Fruit fly (Drosophila melanogaster) whole organism, embryonic: ENCODE results near the gene Moe.

ENCODE experiments used
- Adf1 ChIP-seq: fragments of 200-800 bp; sonication (Bioruptor generic); IDR thresholded peaks from 2 replicates; pipeline ENCODE4 v1.3.6; 2022; ENCODE audit warnings: missing biosample characterization, missing genetic modification characterization
- Aef1 ChIP-seq: fragments of 200-800 bp; sonication (Bioruptor generic); IDR thresholded peaks from 3 replicates; pipeline ENCODE4 v1.3.6; 2022; ENCODE audit warnings: missing biosample characterization, missing genetic modification characterization
- Bgb ChIP-seq: fragments of 200-800 bp; sonication (Bioruptor generic); IDR thresholded peaks from 2 replicates; pipeline ENCODE4 v1.3.6; 2022; ENCODE audit warnings: missing biosample characterization, missing genetic modification characterization; ENCODE audit not compliant: partially characterized antibody
- Bteb2 ChIP-seq: fragments of 200-800 bp; sonication (Bioruptor generic); optimal IDR thresholded peaks from 2 replicates; lab custom pipeline; 2016; ENCODE audit warnings: missing biosample characterization, missing genetic modification characterization
- CG10654 ChIP-seq: fragments of 200-800 bp; sonication (Bioruptor generic); optimal IDR thresholded peaks from 2 replicates; lab custom pipeline; 2016; ENCODE audit warnings: missing biosample characterization, missing genetic modification characterization
- CG10959 ChIP-seq: fragments of 200-800 bp; sonication (Bioruptor generic); IDR thresholded peaks from 2 replicates; pipeline ENCODE4 v1.3.6; 2022; ENCODE audit warnings: missing biosample characterization, missing genetic modification characterization
- CG10979 ChIP-seq: fragments of 200-800 bp; sonication (Bioruptor generic); optimal IDR thresholded peaks from 2 replicates; lab custom pipeline; 2018; ENCODE audit warnings: missing biosample characterization, mild to moderate bottlenecking, missing genetic modification characterization, moderate library complexity
- CG12104 ChIP-seq: fragments of 200-800 bp; sonication (Bioruptor generic); optimal IDR thresholded peaks from 3 replicates; lab custom pipeline; 2016; ENCODE audit warnings: missing biosample characterization, missing genetic modification characterization
- CG12942 ChIP-seq: fragments of 200-800 bp; sonication (Bioruptor generic); optimal IDR thresholded peaks from 3 replicates; lab custom pipeline; 2016; ENCODE audit warnings: missing biosample characterization, missing genetic modification characterization
- CG17829 ChIP-seq: fragments of 200-800 bp; optimal IDR thresholded peaks from 2 replicates; lab custom pipeline; 2019; ENCODE audit warnings: missing biosample characterization, mild to moderate bottlenecking, missing genetic modification characterization, moderate library complexity
- CG18011 ChIP-seq: fragments of 200-800 bp; sonication (Bioruptor generic); optimal IDR thresholded peaks from 2 replicates; lab custom pipeline; 2017; ENCODE audit warnings: missing biosample characterization, missing genetic modification characterization, mild to moderate bottlenecking, moderate library complexity, missing genotype
- CG2202 ChIP-seq: fragments of 200-800 bp; sonication (Bioruptor generic); optimal IDR thresholded peaks from 2 replicates; lab custom pipeline; 2018; ENCODE audit warnings: missing biosample characterization, mild to moderate bottlenecking, missing genetic modification characterization
- CG4617 ChIP-seq: fragments of 200-800 bp; sonication (Bioruptor generic); optimal IDR thresholded peaks from 3 replicates; lab custom pipeline; 2016; ENCODE audit warnings: missing biosample characterization, missing genetic modification characterization, borderline replicate concordance
- CG6813 ChIP-seq: fragments of 200-800 bp; sonication (Bioruptor generic); optimal IDR thresholded peaks from 2 replicates; lab custom pipeline; 2017; ENCODE audit warnings: missing biosample characterization, missing genetic modification characterization, mild to moderate bottlenecking, moderate library complexity, missing genetic modification reagents
- CG7556 ChIP-seq: fragments of 200-800 bp; sonication (Bioruptor generic); optimal IDR thresholded peaks from 2 replicates; lab custom pipeline; 2017; ENCODE audit warnings: missing biosample characterization, mild to moderate bottlenecking, missing genetic modification characterization
- CG8089 ChIP-seq: fragments of 200-800 bp; sonication (Bioruptor generic); optimal IDR thresholded peaks from 3 replicates; lab custom pipeline; 2016; ENCODE audit warnings: missing biosample characterization, missing genetic modification characterization
- D19B ChIP-seq: fragments of 200-800 bp; sonication (Bioruptor generic); optimal IDR thresholded peaks from 2 replicates; lab custom pipeline; 2017; ENCODE audit warnings: missing biosample characterization, mild to moderate bottlenecking, missing genetic modification characterization
- Dbx ChIP-seq: fragments of 200-800 bp; sonication (Bioruptor generic); IDR thresholded peaks from 3 replicates; pipeline ENCODE4 v1.3.6; 2022; ENCODE audit warnings: missing biosample characterization, missing genetic modification characterization
- Dfd ChIP-seq, 2 experiments: fragments of >200 bp; optimal IDR thresholded peaks; 2 replicates each; lab custom pipeline; 2017; ENCODE audit warnings: missing biosample characterization in 2 of 2, missing genetic modification characterization in 2 of 2
- Dp ChIP-seq: fragments of 200-800 bp; sonication (Bioruptor generic); optimal IDR thresholded peaks from 2 replicates; lab custom pipeline; 2018; ENCODE audit warnings: missing biosample characterization, mild to moderate bottlenecking, missing genetic modification characterization, moderate library complexity
- Fer3 ChIP-seq: fragments of 200-800 bp; sonication (Bioruptor generic); optimal IDR thresholded peaks from 2 replicates; lab custom pipeline; 2018; ENCODE audit warnings: missing biosample characterization, mild to moderate bottlenecking, missing genetic modification characterization, moderate library complexity
- HmgD ChIP-seq: fragments of 200-800 bp; sonication (Bioruptor generic); optimal IDR thresholded peaks from 3 replicates; lab custom pipeline; 2016; ENCODE audit warnings: missing biosample characterization, missing genetic modification characterization
- Lhr ChIP-seq: fragments of 200-800 bp; sonication (Bioruptor generic); optimal IDR thresholded peaks from 3 replicates; lab custom pipeline; 2017; ENCODE audit warnings: mild to moderate bottlenecking, missing biosample characterization, missing genetic modification reagents, missing genetic modification characterization
- Nf-YC ChIP-seq: fragments of 200-800 bp; optimal IDR thresholded peaks from 3 replicates; lab custom pipeline; 2019; ENCODE audit warnings: missing biosample characterization, mild to moderate bottlenecking, missing genetic modification characterization, moderate library complexity
- Opbp ChIP-seq: fragments of 200-800 bp; sonication (Bioruptor generic); IDR thresholded peaks from 3 replicates; pipeline ENCODE4 v1.3.6; 2022; ENCODE audit warnings: missing biosample characterization, missing genetic modification characterization; ENCODE audit not compliant: partially characterized antibody
- Ptx1 ChIP-seq: fragments of 200-800 bp; sonication (Bioruptor generic); IDR thresholded peaks from 2 replicates; pipeline ENCODE4 v1.3.6; 2022; ENCODE audit warnings: missing biosample characterization, missing genetic modification characterization
- Side ChIP-seq: fragments of 200-800 bp; sonication (Bioruptor generic); optimal IDR thresholded peaks from 2 replicates; lab custom pipeline; 2016; ENCODE audit warnings: missing biosample characterization, missing genetic modification characterization
- Sry-δ ChIP-seq: fragments of 200-800 bp; sonication (Bioruptor generic); optimal IDR thresholded peaks from 2 replicates; lab custom pipeline; 2016; ENCODE audit warnings: missing biosample characterization, missing genetic modification characterization
- TFAM ChIP-seq: fragments of 200-800 bp; sonication (Bioruptor generic); optimal IDR thresholded peaks from 2 replicates; lab custom pipeline; 2017; ENCODE audit warnings: missing biosample characterization, missing genetic modification characterization, inconsistent platforms
- ab ChIP-seq: fragments of 200-800 bp; sonication (Bioruptor generic); optimal IDR thresholded peaks from 2 replicates; lab custom pipeline; 2016; ENCODE audit warnings: missing biosample characterization, missing genetic modification characterization
- az2 ChIP-seq: fragments of 200-800 bp; sonication (Bioruptor generic); optimal IDR thresholded peaks from 3 replicates; lab custom pipeline; 2016; ENCODE audit warnings: missing biosample characterization, missing genetic modification characterization
- bsh ChIP-seq, 2 experiments: fragments of 200-800 bp; sonication (Bioruptor generic); optimal IDR thresholded peaks; 2 replicates each; lab custom pipeline; 2017 to 2018; ENCODE audit warnings: mild to moderate bottlenecking in 2 of 2, missing biosample characterization in 2 of 2, missing genetic modification characterization in 2 of 2, moderate library complexity in 1 of 2
- cas ChIP-seq: fragments of 200-800 bp; sonication (Bioruptor generic); IDR thresholded peaks from 2 replicates; pipeline ENCODE4 v1.3.6; 2022; ENCODE audit warnings: missing biosample characterization, missing genetic modification characterization
- eve ChIP-seq, 2 experiments: fragments of >200 bp; optimal IDR thresholded peaks; 2 replicates each; lab custom pipeline; 2017; ENCODE audit warnings: missing biosample characterization in 2 of 2, missing genetic modification characterization in 2 of 2
- eyg ChIP-seq: fragments of 200-800 bp; sonication (Bioruptor generic); optimal IDR thresholded peaks from 3 replicates; lab custom pipeline; 2016; ENCODE audit warnings: missing biosample characterization, missing genetic modification characterization
- fd3F ChIP-seq: fragments of 200-800 bp; sonication (Bioruptor generic); optimal IDR thresholded peaks from 2 replicates; lab custom pipeline; 2018; ENCODE audit warnings: missing biosample characterization, mild to moderate bottlenecking, missing genetic modification characterization, moderate library complexity
- fd96Cb ChIP-seq: fragments of 200-800 bp; sonication (Bioruptor generic); optimal IDR thresholded peaks from 2 replicates; lab custom pipeline; 2018; ENCODE audit warnings: missing biosample characterization, mild to moderate bottlenecking, missing genetic modification characterization, moderate library complexity
- hbn ChIP-seq: fragments of 200-800 bp; sonication (Bioruptor generic); IDR thresholded peaks from 2 replicates; pipeline ENCODE4 v1.3.6; 2022; ENCODE audit warnings: missing biosample characterization, missing genetic modification characterization; ENCODE audit not compliant: partially characterized antibody
- her ChIP-seq: fragments of 200-800 bp; sonication (Bioruptor generic); optimal IDR thresholded peaks from 2 replicates; lab custom pipeline; 2016; ENCODE audit warnings: missing biosample characterization, missing genetic modification characterization
- hth ChIP-seq: fragments of >200 bp; optimal IDR thresholded peaks from 2 replicates; lab custom pipeline; 2017; ENCODE audit warnings: inconsistent platforms
- insv ChIP-seq, 2 experiments: fragments of 200-800 bp; sonication (Bioruptor generic); optimal IDR thresholded peaks; 3 replicates each; lab custom pipeline; 2016 to 2018; ENCODE audit warnings: missing biosample characterization in 2 of 2, missing genetic modification characterization in 2 of 2
- ken ChIP-seq: fragments of 200-800 bp; sonication (Bioruptor generic); IDR thresholded peaks from 3 replicates; pipeline ENCODE4 v1.3.6; 2022; ENCODE audit warnings: missing biosample characterization, missing genetic modification characterization
- mirr ChIP-seq: fragments of 200-800 bp; sonication (Bioruptor generic); optimal IDR thresholded peaks from 3 replicates; lab custom pipeline; 2018; ENCODE audit warnings: missing biosample characterization, mild to moderate bottlenecking, missing genetic modification characterization
- onecut ChIP-seq: fragments of 200-800 bp; sonication (Bioruptor generic); IDR thresholded peaks from 2 replicates; pipeline ENCODE4 v1.3.6; 2022; ENCODE audit warnings: missing biosample characterization, missing genetic modification characterization
- pb ChIP-seq: fragments of 200-800 bp; sonication (Bioruptor generic); optimal IDR thresholded peaks from 3 replicates; lab custom pipeline; 2016; ENCODE audit warnings: missing biosample characterization, missing genetic modification characterization
- salm ChIP-seq: fragments of 200-800 bp; sonication (Bioruptor generic); optimal IDR thresholded peaks from 2 replicates; lab custom pipeline; 2018; ENCODE audit warnings: missing biosample characterization, mild to moderate bottlenecking, missing genetic modification characterization
- sob ChIP-seq: fragments of 200-800 bp; sonication (Bioruptor generic); IDR thresholded peaks from 2 replicates; pipeline ENCODE4 v1.3.6; 2022; ENCODE audit warnings: missing biosample characterization, missing genetic modification characterization
- stwl ChIP-seq: fragments of 200-800 bp; sonication (Bioruptor generic); optimal IDR thresholded peaks from 3 replicates; lab custom pipeline; 2018; ENCODE audit warnings: missing biosample characterization, mild to moderate bottlenecking, missing genetic modification characterization, moderate library complexity
- twi ChIP-seq: fragments of 200-800 bp; optimal IDR thresholded peaks from 2 replicates; lab custom pipeline; 2019; ENCODE audit warnings: missing biosample characterization, mild to moderate bottlenecking, missing genetic modification characterization, moderate library complexity
- zen ChIP-seq: fragments of 200-800 bp; sonication (Bioruptor generic); optimal IDR thresholded peaks from 3 replicates; lab custom pipeline; 2018; ENCODE audit warnings: missing biosample characterization, mild to moderate bottlenecking, missing genetic modification characterization, moderate library complexity
- zfh1 ChIP-seq: fragments of 200-800 bp; sonication (Bioruptor generic); IDR thresholded peaks from 3 replicates; pipeline ENCODE4 v1.3.6; 2022; ENCODE audit warnings: missing biosample characterization, missing genetic modification characterization

Gene Moe

dm6 chrX:8878967-8879554, 19.1 kb downstream of the Moe start (continued):
- TF ChIP-seq CG6813 (GFP tag; lab: Kevin White, UChicago) (peak; percentile 77), Dbx (peak; percentile 86), Nf-YC (tag; lab: Kevin White, UChicago) (peak; percentile 50), Opbp (GFP tag; lab: Robert Waterston, UW) (no peak), fd96Cb (tag; lab: Kevin White, UChicago) (peak; percentile 83), Adf1 (peak; percentile 56), CG2202 (tag; lab: Kevin White, UChicago) (peak; percentile 72), CG10979 (peak; percentile 87), Side (no peak), sob (GFP tag; lab: Robert Waterston, UW) (peak; percentile 91), CG10959 (GFP tag; lab: Robert Waterston, UW) (peak; percentile 84), CG8089 (GFP tag; lab: Kevin White, UChicago) (no peak), CG10654 (GFP tag; lab: Kevin White, UChicago) (peak; percentile 54), HmgD (no peak), CG12942 (GFP tag; lab: Kevin White, UChicago) (peak; percentile 52), twi (tag; lab: Kevin White, UChicago) (peak; percentile 56), bsh (GFP tag; optimal IDR thresholded peaks at IDR 0.05; lab: Kevin White, UChicago) (peak in 1 of 2 experiments; percentile 91), ken (GFP tag; lab: Robert Waterston, UW) (peak; percentile 88), CG17829 (peak; percentile 86), hbn (GFP tag; lab: Robert Waterston, UW) (no peak), D19B (peak; percentile 52), zfh1 (GFP tag; lab: Robert Waterston, UW) (peak; percentile 90), hth (lab: Kevin White, UChicago) (no peak), Aef1 (GFP tag; lab: Robert Waterston, UW) (peak; percentile 79), Bgb (GFP tag; lab: Robert Waterston, UW) (no peak), Dp (GFP tag; lab: Kevin White, UChicago) (no peak), CG12104 (peak; percentile 63), ab (GFP tag; lab: Kevin White, UChicago) (no peak), cas (GFP tag; lab: Robert Waterston, UW) (peak; percentile 60; the same call in 1 of the 2 replicates), Bteb2 (GFP tag; lab: Kevin White, UChicago) (no peak), Sry-δ (no peak), pb (no peak), CG7556 (GFP tag; lab: Kevin White, UChicago) (peak; percentile 83), salm (peak; percentile 80), zen (tag; lab: Kevin White, UChicago) (peak; percentile 71), CG18011 (peak; percentile 54), stwl (tag; lab: Kevin White, UChicago) (no peak), onecut (GFP tag; lab: Robert Waterston, UW) (peak; percentile 80), Ptx1 (GFP tag; lab: Robert Waterston, UW) (peak; percentile 85), her (GFP tag; lab: Kevin White, UChicago) (no peak), Fer3 (peak; percentile 81), CG4617 (GFP tag; lab: Kevin White, UChicago) (no peak), mirr (GFP tag; lab: Kevin White, UChicago) (peak; percentile 19), Lhr (GFP tag; lab: Kevin White, UChicago) (peak; percentile 30), az2 (GFP tag; lab: Kevin White, UChicago) (peak; percentile 72), fd3F (GFP tag; lab: Kevin White, UChicago) (peak; percentile 75), insv (GFP tag; optimal IDR thresholded peaks at IDR 0.05; lab: Kevin White, UChicago) (peak in 1 of 2 experiments; percentile 3), eve (GFP tag; optimal IDR thresholded peaks at IDR 0.05; lab: Kevin White, UChicago) (no peak), TFAM (GFP tag; lab: Kevin White, UChicago) (no peak), eyg (GFP tag; lab: Kevin White, UChicago) (no peak), Dfd (GFP tag; optimal IDR thresholded peaks at IDR 0.05; lab: Kevin White, UChicago) (no peak)
